Worm (Caenorhabditis elegans) whole organism, mixed stage, embryonic: Measurements from ENCODE around the gene Y57G11C.51.

Experiments used
- bed-3 ChIP-seq: fragments of 200-800 bp; sonication (Bioruptor generic); optimal IDR thresholded peaks from 3 replicates; lab custom pipeline; 2018; ENCODE audit warnings: mild to moderate bottlenecking, missing genetic modification characterization, moderate library complexity, missing compliant biosample characterization
- blmp-1 ChIP-seq: fragments of 150-350 bp; optimal IDR thresholded peaks from 2 replicates; lab custom pipeline; 2014; ENCODE audit warnings: missing biosample characterization, missing genetic modification characterization
- ces-1 ChIP-seq: fragments of 150-350 bp; optimal IDR thresholded peaks from 2 replicates; lab custom pipeline; 2014; ENCODE audit warnings: missing biosample characterization, missing genetic modification reagents, missing genetic modification characterization
- elt-1 ChIP-seq: sonication (generic microtip); optimal IDR thresholded peaks from 2 replicates; lab custom pipeline; 2017; ENCODE audit warnings: missing genetic modification characterization, mild to moderate bottlenecking, missing compliant biosample characterization, antibody characterized with exemption, moderate library complexity, borderline replicate concordance; ENCODE audit not compliant: insufficient read depth
- elt-3 ChIP-seq: fragments of 150-350 bp; optimal IDR thresholded peaks from 2 replicates; lab custom pipeline; 2014; ENCODE audit warnings: missing biosample characterization, missing genetic modification characterization
- hlh-1 ChIP-seq: fragments of 150-350 bp; optimal IDR thresholded peaks from 2 replicates; lab custom pipeline; 2014; ENCODE audit warnings: missing biosample characterization, missing genetic modification reagents, missing genetic modification characterization
- nhr-12 ChIP-seq: fragments of 150-350 bp; optimal IDR thresholded peaks from 2 replicates; lab custom pipeline; 2014; ENCODE audit warnings: missing biosample characterization, missing genetic modification characterization
- nhr-76 ChIP-seq: sonication (generic microtip); optimal IDR thresholded peaks from 2 replicates; lab custom pipeline; 2017; ENCODE audit warnings: missing biosample characterization, missing genetic modification characterization
- sptf-1 ChIP-seq: sonication (generic microtip); optimal IDR thresholded peaks from 2 replicates; lab custom pipeline; 2017; ENCODE audit warnings: mild to moderate bottlenecking, missing genetic modification characterization, moderate library complexity, missing compliant biosample characterization
- unc-62 ChIP-seq: fragments of 150-350 bp; optimal IDR thresholded peaks from 2 replicates; lab custom pipeline; 2014; ENCODE audit warnings: missing biosample characterization, missing genetic modification reagents, missing genetic modification characterization

DNA sequence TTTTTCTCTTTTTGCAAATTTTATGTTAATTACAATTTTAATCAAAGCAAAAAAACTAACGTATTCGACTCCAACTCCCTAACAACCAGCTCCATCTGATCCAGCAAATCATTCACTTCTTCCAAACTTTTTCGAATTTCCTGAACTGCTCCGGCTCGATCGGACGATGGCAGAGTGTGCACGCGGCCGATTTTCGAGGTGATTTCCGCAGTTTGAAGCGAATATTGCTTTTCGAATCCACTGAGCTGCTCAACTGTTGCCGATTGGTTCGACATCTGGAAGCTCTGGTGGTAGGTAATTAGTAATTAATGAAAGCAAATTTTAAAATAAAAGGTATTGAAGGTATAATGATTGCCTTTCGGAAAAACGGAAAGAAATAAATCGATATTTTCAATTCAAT lies 8.0 kb downstream of the Y57G11C.51 start, which contains the start of gene vti-1:
- TF ChIP-seq unc-62 (GFP tag; lab: Kevin White, UChicago): no peak
- no peak for TF ChIP-seq hlh-1 (tag; lab: Kevin White, UChicago)
- no peak for TF ChIP-seq blmp-1
- TF ChIP-seq nhr-76 (tag; lab: Kevin White, UChicago): no peak
- no peak for TF ChIP-seq elt-3 (tag; lab: Kevin White, UChicago)
- TF ChIP-seq ces-1 (GFP tag; lab: Kevin White, UChicago): no peak
- no peak for TF ChIP-seq elt-1 (tag; lab: Kevin White, UChicago)
- no peak for TF ChIP-seq nhr-12 (tag; lab: Kevin White, UChicago)
- no peak for TF ChIP-seq sptf-1 (tag; lab: Kevin White, UChicago)
- TF ChIP-seq bed-3 (GFP tag; lab: Kevin White, UChicago): no peak
